Fruit fly (Drosophila melanogaster): ENCODE measurements around the gene Pdss2.

The Pdss2 gene

DNA sequence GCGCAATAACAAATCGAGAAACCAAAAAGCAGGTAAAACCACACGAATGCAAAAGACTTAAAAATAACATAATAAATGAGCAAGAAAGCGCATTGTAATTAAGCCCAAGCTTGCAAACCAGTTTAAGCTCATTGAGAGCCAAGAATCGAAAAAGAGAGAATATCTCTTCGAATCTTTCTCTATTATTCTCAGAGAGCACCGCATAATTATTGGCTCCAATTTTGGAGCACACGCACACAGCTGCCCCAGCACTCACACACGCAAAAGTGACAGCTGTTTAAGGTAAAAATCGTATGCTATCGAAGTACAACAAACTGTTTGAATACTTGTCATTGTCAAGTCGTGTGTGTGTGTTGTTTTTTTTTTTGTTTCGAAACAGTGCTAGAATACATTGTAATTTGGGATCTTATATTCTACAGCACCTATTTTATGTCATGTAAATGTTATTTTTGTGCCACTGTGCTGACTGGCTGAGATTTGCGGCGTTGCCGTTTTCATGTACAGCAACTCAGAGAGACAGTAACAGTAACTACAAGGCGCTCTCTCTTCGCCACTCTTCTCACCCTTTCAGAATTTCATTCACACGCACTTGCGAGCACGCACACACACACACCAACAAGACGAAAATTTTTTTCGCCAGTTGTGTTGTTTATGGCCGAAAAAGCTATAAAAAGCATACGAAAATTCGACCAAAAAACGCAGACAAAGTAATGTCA is 18.2 kb upstream of the Pdss2 start (continued):
- TF ChIP-seq CG8281 (tag; optimal IDR thresholded peaks at IDR 0.05) (no peak), CG15514 (GFP tag; optimal IDR thresholded peaks at IDR 0.05) (peak; percentile 6), CG7745 (tag; optimal IDR thresholded peaks at IDR 0.05) (peak; percentile 43), CG9437 (GFP tag; optimal IDR thresholded peaks at IDR 0.05) (peak; percentile 4), CG8388 (GFP tag; optimal IDR thresholded peaks at IDR 0.05) (peak; percentile 51), Myb (GFP tag; optimal IDR thresholded peaks at IDR 0.05) (peak; percentile 33), Adf1 (GFP tag; IDR thresholded peaks at IDR 0.05) (peak; percentile 62), lbe (GFP tag; optimal IDR thresholded peaks at IDR 0.05) (peak; percentile 71), slbo (GFP tag; IDR thresholded peaks at IDR 0.05) (peak; percentile 70), so (GFP tag; IDR thresholded peaks at IDR 0.05) (peak; percentile 69; the same call in 1 of the 3 replicates), CG13624 (GFP tag; optimal IDR thresholded peaks at IDR 0.05) (peak; percentile 63), eyg (GFP tag; optimal IDR thresholded peaks at IDR 0.05) (peak; percentile 48), lmd (GFP tag; IDR thresholded peaks at IDR 0.05) (no peak; the same call in 1 of the 2 replicates), CG14965 (GFP tag; optimal IDR thresholded peaks at IDR 0.05; ENCODE audit: borderline replicate concordance) (no peak), CG42726 (GFP tag; IDR thresholded peaks at IDR 0.05; ENCODE audit: partially characterized antibody) (no peak), btn (GFP tag; optimal IDR thresholded peaks at IDR 0.05) (no peak), CG14441 (GFP tag; IDR thresholded peaks at IDR 0.05) (peak; percentile 79), nom (GFP tag; optimal IDR thresholded peaks at IDR 0.05) (no peak), CG6272 (GFP tag; IDR thresholded peaks at IDR 0.05) (no peak), CG15696 (tag; optimal IDR thresholded peaks at IDR 0.05) (no peak), nau (GFP tag; optimal IDR thresholded peaks at IDR 0.05) (peak; percentile 30), CG3281 (GFP tag; optimal IDR thresholded peaks at IDR 0.05) (peak; percentile 43), pum (GFP tag; optimal IDR thresholded peaks at IDR 0.05) (peak; percentile 5), Deaf1 (tag; optimal IDR thresholded peaks at IDR 0.05) (peak; percentile 18), HLHmδ (GFP tag; optimal IDR thresholded peaks at IDR 0.05) (no peak), CG18599 (GFP tag; optimal IDR thresholded peaks at IDR 0.05) (peak; percentile 74), CG32532 (GFP tag; IDR thresholded peaks at IDR 0.05) (peak; percentile 72), fd3F (GFP tag; optimal IDR thresholded peaks at IDR 0.05) (no peak), gem (tag; optimal IDR thresholded peaks at IDR 0.05) (peak; percentile 64), ranshi (GFP tag; IDR thresholded peaks at IDR 0.05) (peak; percentile 59; the same call in 1 of the 2 replicates), CG13894 (tag; optimal IDR thresholded peaks at IDR 0.05) (peak; percentile 32), CG6175 (GFP tag; IDR thresholded peaks at IDR 0.05) (no peak), schlank (tag; optimal IDR thresholded peaks at IDR 0.05) (no peak), NK7.1 (GFP tag; optimal IDR thresholded peaks at IDR 0.05) (peak; percentile 34), CG8765 (GFP tag; IDR thresholded peaks at IDR 0.05) (0 out of 2 replicates have a peak, but pooled peaks have one; percentile 6), CG17912 (GFP tag; optimal IDR thresholded peaks at IDR 0.05) (no peak), Fer2 (tag; optimal IDR thresholded peaks at IDR 0.05) (no peak), mirr (GFP tag; optimal IDR thresholded peaks at IDR 0.05) (peak; percentile 35), CG6854 (GFP tag; optimal IDR thresholded peaks at IDR 0.05) (peak; percentile 43), Trl (optimal IDR thresholded peaks at IDR 0.05) (peak; percentile 76 to 83), Trl (GFP tag; optimal IDR thresholded peaks at IDR 0.05) (peak; percentile 6), Dll (GFP tag; IDR thresholded peaks at IDR 0.05; ENCODE audit: partially characterized antibody) (no peak), CG4424 (GFP tag; optimal IDR thresholded peaks at IDR 0.05) (peak; percentile 29), CG12744 (GFP tag; optimal IDR thresholded peaks at IDR 0.05) (peak; percentile 2), kni (GFP tag; optimal IDR thresholded peaks at IDR 0.05) (no peak), pita (GFP tag; optimal IDR thresholded peaks at IDR 0.05) (no peak), D (optimal IDR thresholded peaks at IDR 0.05) (no peak), D (GFP tag; optimal IDR thresholded peaks at IDR 0.05) (no peak), kah (GFP tag; optimal IDR thresholded peaks at IDR 0.05) (peak; percentile 47)
